Fruit fly (Drosophila melanogaster) whole organism, prepupa: ENCODE measurements around the gene Cdep.
A peak's percentile ranks its signal among the peaks of the same experiment; 100 is the strongest.

Source experiments
- CG3032 ChIP-seq: fragments of 200-800 bp; optimal IDR thresholded peaks from 2 replicates; lab custom pipeline; 2019; ENCODE audit warnings: missing biosample characterization, mild to moderate bottlenecking, missing genetic modification characterization, moderate library complexity
- CG6163 ChIP-seq: fragments of 200-800 bp; sonication (Bioruptor generic); IDR thresholded peaks from 3 replicates; pipeline ENCODE4 v1.3.6; 2022; ENCODE audit warnings: missing biosample characterization, missing genetic modification characterization
- CG6276 ChIP-seq: fragments of 200-800 bp; sonication (Bioruptor generic); optimal IDR thresholded peaks from 2 replicates; lab custom pipeline; 2017; ENCODE audit warnings: missing biosample characterization, mild to moderate bottlenecking, missing genetic modification characterization
- CG6808 ChIP-seq: fragments of 200-800 bp; sonication (Bioruptor generic); optimal IDR thresholded peaks from 3 replicates; lab custom pipeline; 2017; ENCODE audit warnings: missing biosample characterization, missing genetic modification characterization, mild to moderate bottlenecking, moderate library complexity, missing genetic modification reagents
- CG6854 ChIP-seq: fragments of 200-800 bp; sonication (Bioruptor generic); optimal IDR thresholded peaks from 2 replicates; lab custom pipeline; 2017; ENCODE audit warnings: missing biosample characterization, mild to moderate bottlenecking, missing genetic modification characterization
- Eip93F ChIP-seq: fragments of 200-800 bp; sonication (Bioruptor generic); optimal IDR thresholded peaks from 2 replicates; lab custom pipeline; 2016; ENCODE audit warnings: missing biosample characterization, mild to moderate bottlenecking, missing genetic modification characterization
- Hr39 ChIP-seq: fragments of 200-800 bp; sonication (Bioruptor generic); optimal IDR thresholded peaks from 2 replicates; lab custom pipeline; 2016; ENCODE audit warnings: missing biosample characterization, missing genetic modification characterization
- Lpt ChIP-seq: fragments of 200-800 bp; sonication (Bioruptor generic); optimal IDR thresholded peaks from 3 replicates; lab custom pipeline; 2016; ENCODE audit warnings: missing biosample characterization, missing genetic modification characterization
- Sox102F ChIP-seq: fragments of 200-800 bp; sonication (Bioruptor generic); optimal IDR thresholded peaks from 2 replicates; lab custom pipeline; 2016; ENCODE audit warnings: missing biosample characterization, mild to moderate bottlenecking, missing genetic modification characterization
- cyc ChIP-seq: fragments of 200-800 bp; sonication (Bioruptor generic); optimal IDR thresholded peaks from 3 replicates; lab custom pipeline; 2016; ENCODE audit warnings: missing biosample characterization, missing genetic modification characterization
- dsx ChIP-seq: fragments of 200-800 bp; optimal IDR thresholded peaks from 3 replicates; lab custom pipeline; 2019; ENCODE audit warnings: missing biosample characterization, mild to moderate bottlenecking, missing genetic modification characterization, moderate library complexity; ENCODE audit not compliant: poor library complexity, severe bottlenecking
- pdm3 ChIP-seq: fragments of 200-800 bp; sonication (Bioruptor generic); optimal IDR thresholded peaks from 3 replicates; lab custom pipeline; 2016; ENCODE audit warnings: missing biosample characterization, missing genetic modification characterization
- salr ChIP-seq, 2 experiments: fragments of 200-800 bp; sonication (Bioruptor generic); optimal IDR thresholded peaks; 3 replicates each; lab custom pipeline; 2016 to 2018; ENCODE audit warnings: missing biosample characterization in 2 of 2, missing genetic modification characterization in 2 of 2, mild to moderate bottlenecking in 1 of 2

dm6 chr3R:4957812-4958211 lies 47.5 kb downstream of the Cdep start:
- TF ChIP-seq CG6808 (GFP tag; lab: Kevin White, UChicago) (no peak), pdm3 (GFP tag; lab: Kevin White, UChicago) (no peak), CG6854 (GFP tag; lab: Kevin White, UChicago) (no peak), dsx (GFP tag; lab: Kevin White, UChicago) (no peak), CG6276 (GFP tag; lab: Kevin White, UChicago) (peak; percentile 37), salr (GFP tag; optimal IDR thresholded peaks at IDR 0.05; lab: Kevin White, UChicago) (no peak), Lpt (no peak), Hr39 (GFP tag; lab: Kevin White, UChicago) (no peak), Sox102F (no peak), cyc (GFP tag; lab: Kevin White, UChicago) (no peak), CG6163 (peak; percentile 44; the same call in 1 of the 3 replicates), CG3032 (tag; lab: Kevin White, UChicago) (no peak), Eip93F (GFP tag; lab: Kevin White, UChicago) (no peak)
